Worm (Caenorhabditis elegans) whole organism, L2 larva: ENCODE measurements around the gene kdin-1.

ENCODE experiments used
- C34F6.9 ChIP-seq: fragments of 150-350 bp; optimal IDR thresholded peaks from 2 replicates; lab custom pipeline; 2014; ENCODE audit warnings: missing biosample characterization, missing genetic modification characterization
- F13H6.1 ChIP-seq: sonication (generic microtip); optimal IDR thresholded peaks from 2 replicates; lab custom pipeline; 2016; ENCODE audit warnings: missing genetic modification characterization, missing compliant biosample characterization
- R02D3.7 ChIP-seq: fragments of 150-350 bp; optimal IDR thresholded peaks from 2 replicates; lab custom pipeline; 2014; ENCODE audit warnings: missing biosample characterization, missing genetic modification characterization
- Y55F3AM.14 ChIP-seq: fragments of 200-800 bp; sonication (Bioruptor generic); optimal IDR thresholded peaks from 2 replicates; lab custom pipeline; 2018; ENCODE audit warnings: mild to moderate bottlenecking, missing genetic modification characterization, missing compliant biosample characterization
- ZK546.5 ChIP-seq: sonication (generic microtip); optimal IDR thresholded peaks from 2 replicates; lab custom pipeline; 2017; ENCODE audit warnings: missing biosample characterization, missing genetic modification characterization
- alr-1 ChIP-seq: fragments of 150-350 bp; optimal IDR thresholded peaks from 2 replicates; lab custom pipeline; 2014; ENCODE audit warnings: missing biosample characterization, missing genetic modification characterization
- ama-1 ChIP-seq: fragments of 150-350 bp; optimal IDR thresholded peaks from 2 replicates; lab custom pipeline; 2018; ENCODE audit warnings: inconsistent platforms
- blmp-1 ChIP-seq: sonication (generic microtip); optimal IDR thresholded peaks from 2 replicates; lab custom pipeline; 2017; ENCODE audit warnings: missing genetic modification characterization, mild to moderate bottlenecking, missing compliant biosample characterization, antibody characterized with exemption, moderate library complexity; ENCODE audit not compliant: insufficient read depth
- ceh-16 ChIP-seq: fragments of 150-350 bp; optimal IDR thresholded peaks from 2 replicates; lab custom pipeline; 2014; ENCODE audit warnings: missing biosample characterization, missing genetic modification characterization
- ceh-82 ChIP-seq: fragments of 150-350 bp; optimal IDR thresholded peaks from 2 replicates; lab custom pipeline; 2014; ENCODE audit warnings: missing biosample characterization, missing genetic modification characterization
- crh-2 ChIP-seq: sonication (generic microtip); optimal IDR thresholded peaks from 2 replicates; lab custom pipeline; 2017; ENCODE audit warnings: missing biosample characterization, missing genetic modification characterization
- dmd-4 ChIP-seq: sonication (generic microtip); optimal IDR thresholded peaks from 2 replicates; lab custom pipeline; 2017; ENCODE audit warnings: missing biosample characterization, missing genetic modification characterization
- egl-27 ChIP-seq: sonication (generic microtip); optimal IDR thresholded peaks from 3 replicates; lab custom pipeline; 2017; ENCODE audit warnings: missing biosample characterization, missing genetic modification reagents, missing genetic modification characterization
- lin-39 ChIP-seq: fragments of 150-350 bp; optimal IDR thresholded peaks from 2 replicates; lab custom pipeline; 2014; ENCODE audit warnings: missing biosample characterization, missing genetic modification reagents, missing genetic modification characterization
- lsy-2 ChIP-seq, 2 experiments: fragments of 150-350 bp in 1 of 2; sonication (generic microtip) in 1 of 2; optimal IDR thresholded peaks; 2 replicates each; lab custom pipeline; 2014 to 2017; ENCODE audit warnings: missing biosample characterization in 2 of 2, missing genetic modification characterization in 2 of 2
- mbf-1 ChIP-seq: sonication (generic microtip); optimal IDR thresholded peaks from 2 replicates; lab custom pipeline; 2017; ENCODE audit warnings: missing biosample characterization, missing genetic modification characterization
- mdl-1 ChIP-seq, 2 experiments: fragments of 150-350 bp in 1 of 2; sonication (generic microtip) in 1 of 2; optimal IDR thresholded peaks; 2 replicates each; lab custom pipeline; 2017; ENCODE audit warnings: missing biosample characterization in 2 of 2, missing genetic modification characterization in 2 of 2
- nhr-11 ChIP-seq: fragments of 150-350 bp; optimal IDR thresholded peaks from 2 replicates; lab custom pipeline; 2014; ENCODE audit warnings: missing biosample characterization, missing genetic modification characterization
- nhr-12 ChIP-seq: fragments of 150-350 bp; optimal IDR thresholded peaks from 2 replicates; lab custom pipeline; 2014; ENCODE audit warnings: missing biosample characterization, missing genetic modification characterization
- nhr-129 ChIP-seq: fragments of 150-350 bp; optimal IDR thresholded peaks from 2 replicates; lab custom pipeline; 2014; ENCODE audit warnings: missing biosample characterization, missing genetic modification characterization
- nhr-21 ChIP-seq: fragments of 150-350 bp; optimal IDR thresholded peaks from 2 replicates; lab custom pipeline; 2014; ENCODE audit warnings: missing biosample characterization, missing genetic modification characterization
- nhr-23 ChIP-seq: fragments of 150-350 bp; optimal IDR thresholded peaks from 2 replicates; lab custom pipeline; 2014; ENCODE audit warnings: missing biosample characterization, missing genetic modification reagents, missing genetic modification characterization
- nhr-237 ChIP-seq: fragments of 150-350 bp; optimal IDR thresholded peaks from 2 replicates; lab custom pipeline; 2014; ENCODE audit warnings: missing biosample characterization, missing genetic modification characterization
- nhr-25 ChIP-seq: fragments of 150-350 bp; sonication (generic microtip); optimal IDR thresholded peaks from 3 replicates; lab custom pipeline; 2014; ENCODE audit warnings: missing biosample characterization, missing genetic modification characterization
- sem-4 ChIP-seq: fragments of 150-350 bp; optimal IDR thresholded peaks from 2 replicates; lab custom pipeline; 2014; ENCODE audit warnings: missing biosample characterization, missing genetic modification reagents, missing genetic modification characterization
- sma-9 ChIP-seq, 2 experiments: fragments of 150-350 bp in 1 of 2; sonication (generic microtip) in 1 of 2; optimal IDR thresholded peaks; 2 replicates each; lab custom pipeline; 2014 to 2016; ENCODE audit warnings: missing genetic modification characterization in 2 of 2, mild to moderate bottlenecking in 1 of 2, missing biosample characterization in 1 of 2, missing compliant biosample characterization in 1 of 2, missing genetic modification reagents in 1 of 2, moderate library complexity in 1 of 2
- snpc-4 ChIP-seq: fragments of 150-350 bp; optimal IDR thresholded peaks from 2 replicates; lab custom pipeline; 2014; ENCODE audit warnings: missing biosample characterization, missing genetic modification characterization
- unc-39 ChIP-seq: fragments of 150-350 bp; optimal IDR thresholded peaks from 2 replicates; lab custom pipeline; 2014; ENCODE audit warnings: missing biosample characterization, missing genetic modification characterization
- zag-1 ChIP-seq: fragments of 150-350 bp; optimal IDR thresholded peaks from 2 replicates; lab custom pipeline; 2014; ENCODE audit warnings: missing biosample characterization, missing genetic modification characterization
- ztf-11 ChIP-seq: sonication (generic microtip); optimal IDR thresholded peaks from 2 replicates; lab custom pipeline; 2017; ENCODE audit warnings: missing biosample characterization, missing genetic modification characterization

Gene kdin-1

ce11 chrIV:11048871-11049270 lies 10.4 kb downstream of the kdin-1 start, which contains the start of gene F36H1.11:
TSS of gene F36H1.11 (plus strand) at chrIV:11049171.
- TF ChIP-seq R02D3.7 (tag; lab: Kevin White, UChicago) (no peak), nhr-129 (tag; lab: Kevin White, UChicago) (no peak), ZK546.5 (no peak), nhr-23 (tag; lab: Kevin White, UChicago) (no peak), lin-39 (no peak)
- TF ChIP-seq, all 48 proteins: peak for 0

DNA sequence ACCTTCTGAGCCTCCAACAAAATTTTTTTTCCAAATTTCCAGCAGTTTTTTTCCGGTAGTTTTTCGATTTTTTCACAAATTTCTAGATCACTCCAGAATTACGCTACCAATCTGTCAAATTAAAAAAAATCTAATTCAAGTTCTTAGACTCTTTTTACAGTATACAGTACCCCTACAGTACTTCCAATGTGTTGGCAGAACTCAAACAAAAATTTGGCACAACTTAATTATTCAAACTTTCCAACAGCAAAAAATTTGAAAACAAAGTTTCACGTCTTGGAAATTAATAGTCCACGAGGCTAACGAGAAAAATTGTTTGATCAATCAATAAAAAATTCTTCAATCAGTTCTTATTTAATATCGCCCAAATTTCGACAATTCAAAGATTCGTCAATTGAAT lies 11.4 kb downstream of the kdin-1 start, which contains the start of gene F36H1.3:
Gene F36H1.3 (plus strand): TSS at position 323 of the 400 bp plus-strand sequence.
- TF ChIP-seq blmp-1 (tag; lab: Kevin White, UChicago) (no peak), egl-27 (tag; lab: Kevin White, UChicago) (no peak), dmd-4 (tag; lab: Kevin White, UChicago) (no peak), ceh-82 (no peak), nhr-23 (tag; lab: Kevin White, UChicago) (no peak), nhr-12 (tag; lab: Kevin White, UChicago) (no peak), unc-39 (no peak)
- TF ChIP-seq, all 48 proteins: peak for 0

- TF ChIP-seq nhr-21 (tag; lab: Kevin White, UChicago) (no peak), ZK546.5 (no peak), sem-4 (tag; lab: Kevin White, UChicago) (no peak), R02D3.7 (tag; lab: Kevin White, UChicago) (no peak), zag-1 (tag; lab: Kevin White, UChicago) (no peak), nhr-25 (tag; lab: Kevin White, UChicago) (no peak)
Observed at ce11 chrIV:11051963-11052362, 13.5 kb downstream of the kdin-1 start.

ce11 chrIV:11053652-11054317 lies 15.3 kb downstream of the kdin-1 start, which contains the start of the genes F36H1.12 and lin-3:
TSS of gene F36H1.12 (minus strand) at chrIV:11053702.
TSS of gene lin-3 (plus strand) at chrIV:11054308.
- TF ChIP-seq lsy-2 (tag; optimal IDR thresholded peaks at IDR 0.05; lab: Kevin White, UChicago) = no peak
- TF ChIP-seq ztf-11 = no peak
- TF ChIP-seq ceh-82 = no peak
- TF ChIP-seq nhr-12 (tag; lab: Kevin White, UChicago) = no peak
- no peak for TF ChIP-seq mdl-1 (tag; optimal IDR thresholded peaks at IDR 0.05; lab: Kevin White, UChicago)

DNA sequence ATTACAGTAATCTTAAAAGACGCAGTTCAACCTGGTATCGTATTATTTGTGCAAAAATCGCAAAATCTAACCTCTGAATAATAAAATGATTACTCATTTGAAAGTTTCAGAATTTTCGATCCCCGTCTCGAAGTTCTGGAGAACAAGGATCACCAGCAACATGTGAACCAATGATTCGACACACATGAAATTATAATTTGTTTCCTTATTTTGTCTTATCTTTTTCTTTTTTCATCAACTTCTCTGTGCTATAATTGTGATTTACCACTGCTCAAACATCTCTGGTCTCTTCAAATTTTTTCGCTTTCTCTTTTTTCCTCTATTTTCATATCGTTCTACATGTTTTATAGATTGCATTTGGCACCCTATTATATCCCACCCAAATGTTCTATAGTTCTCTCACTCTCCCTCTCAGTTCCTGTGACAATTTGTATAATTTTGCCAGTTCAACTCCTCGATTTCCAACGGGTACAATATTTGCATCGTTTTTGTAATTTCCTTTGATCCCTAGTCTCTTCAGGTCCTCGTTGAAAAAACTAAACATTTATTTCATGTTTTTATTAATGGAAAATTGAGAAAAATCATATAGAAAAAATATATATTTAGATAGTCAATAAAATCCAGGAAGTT lies 24.6 kb downstream of the kdin-1 start:
- no peak for TF ChIP-seq nhr-11 (tag; lab: Kevin White, UChicago)
- TF ChIP-seq egl-27 (tag; lab: Kevin White, UChicago) = no peak
- no peak for TF ChIP-seq C34F6.9
- TF ChIP-seq crh-2 (tag; lab: Kevin White, UChicago) = no peak
- TF ChIP-seq lsy-2 (tag; optimal IDR thresholded peaks at IDR 0.05; lab: Kevin White, UChicago) = peak in 1 of 2 experiments; percentile 58
- no peak for TF ChIP-seq sem-4 (tag; lab: Kevin White, UChicago)
- TF ChIP-seq Y55F3AM.14 = no peak
- TF ChIP-seq unc-39 = no peak
- TF ChIP-seq, all 48 proteins: peak for 1

ce11 chrIV:11063962-11064361 lies 25.5 kb downstream of the kdin-1 start, which contains the start of gene ttr-16:
TSS of gene ttr-16 (minus strand) at chrIV:11064137.
- TF ChIP-seq mbf-1 (tag; lab: Kevin White, UChicago) (no peak), zag-1 (tag; lab: Kevin White, UChicago) (no peak), alr-1 (tag; lab: Kevin White, UChicago) (no peak), ama-1 (peak; percentile 86), nhr-21 (tag; lab: Kevin White, UChicago) (no peak), nhr-237 (tag; lab: Kevin White, UChicago) (no peak), ztf-11 (no peak), F13H6.1 (tag; lab: Kevin White, UChicago) (peak; percentile 20), C34F6.9 (peak; percentile 20), ZK546.5 (no peak), lsy-2 (tag; optimal IDR thresholded peaks at IDR 0.05; lab: Kevin White, UChicago) (peak in 1 of 2 experiments; percentile 49), nhr-129 (tag; lab: Kevin White, UChicago) (peak; percentile 64), ceh-16 (tag; lab: Kevin White, UChicago) (no peak), snpc-4 (tag; lab: Kevin White, UChicago) (no peak), mdl-1 (tag; optimal IDR thresholded peaks at IDR 0.05; lab: Kevin White, UChicago) (no peak), sma-9 (GFP tag; optimal IDR thresholded peaks at IDR 0.05; lab: Kevin White, UChicago) (peak; percentile 32), sma-9 (tag; optimal IDR thresholded peaks at IDR 0.05; lab: Kevin White, UChicago) (no peak)
